Fruit fly (Drosophila melanogaster) whole organism, prepupa: ENCODE measurements around the gene yellow-e2.

ENCODE experiments used
- CG10631 ChIP-seq: fragments of 200-800 bp; sonication (Bioruptor generic); optimal IDR thresholded peaks from 2 replicates; lab custom pipeline; 2016; ENCODE audit warnings: missing biosample characterization, missing genetic modification characterization
- CG11294 ChIP-seq: fragments of 200-800 bp; sonication (Bioruptor generic); IDR thresholded peaks from 2 replicates; pipeline ENCODE4 v1.3.6; 2022; ENCODE audit warnings: missing biosample characterization, missing genetic modification characterization
- CG15336 ChIP-seq: fragments of 200-800 bp; sonication (Bioruptor generic); IDR thresholded peaks from 2 replicates; pipeline ENCODE4 v1.3.6; 2022; ENCODE audit warnings: missing biosample characterization, missing genetic modification characterization
- CG1621 ChIP-seq: fragments of 200-800 bp; sonication (Bioruptor generic); optimal IDR thresholded peaks from 3 replicates; lab custom pipeline; 2018; ENCODE audit warnings: missing biosample characterization, mild to moderate bottlenecking, missing genetic modification characterization
- CG16779 ChIP-seq: fragments of 200-800 bp; sonication (Bioruptor generic); optimal IDR thresholded peaks from 3 replicates; lab custom pipeline; 2017; ENCODE audit warnings: missing biosample characterization, mild to moderate bottlenecking, missing genetic modification characterization
- CG3032 ChIP-seq: fragments of 200-800 bp; optimal IDR thresholded peaks from 2 replicates; lab custom pipeline; 2019; ENCODE audit warnings: missing biosample characterization, mild to moderate bottlenecking, missing genetic modification characterization, moderate library complexity
- CG31627 ChIP-seq: fragments of 200-800 bp; sonication (Bioruptor generic); optimal IDR thresholded peaks from 3 replicates; lab custom pipeline; 2016; ENCODE audit warnings: missing biosample characterization, missing genetic modification characterization
- CG32006 ChIP-seq: fragments of 200-800 bp; sonication (Bioruptor generic); optimal IDR thresholded peaks from 3 replicates; lab custom pipeline; 2017; ENCODE audit warnings: missing biosample characterization, mild to moderate bottlenecking, missing genetic modification characterization
- CG34406 ChIP-seq: fragments of 200-800 bp; sonication (Bioruptor generic); optimal IDR thresholded peaks from 3 replicates; lab custom pipeline; 2016; ENCODE audit warnings: missing biosample characterization, missing genetic modification characterization
- CG3919 ChIP-seq: fragments of 200-800 bp; sonication (Bioruptor generic); optimal IDR thresholded peaks from 3 replicates; lab custom pipeline; 2016; ENCODE audit warnings: missing biosample characterization, missing genetic modification characterization
- CG6276 ChIP-seq: fragments of 200-800 bp; sonication (Bioruptor generic); optimal IDR thresholded peaks from 2 replicates; lab custom pipeline; 2017; ENCODE audit warnings: missing biosample characterization, mild to moderate bottlenecking, missing genetic modification characterization
- CG6792 ChIP-seq: fragments of 200-800 bp; sonication (Bioruptor generic); optimal IDR thresholded peaks from 3 replicates; lab custom pipeline; 2016; ENCODE audit warnings: missing biosample characterization, missing genetic modification characterization
- CG6808 ChIP-seq: fragments of 200-800 bp; sonication (Bioruptor generic); optimal IDR thresholded peaks from 3 replicates; lab custom pipeline; 2017; ENCODE audit warnings: missing biosample characterization, missing genetic modification characterization, mild to moderate bottlenecking, moderate library complexity, missing genetic modification reagents
- CG6854 ChIP-seq: fragments of 200-800 bp; sonication (Bioruptor generic); optimal IDR thresholded peaks from 2 replicates; lab custom pipeline; 2017; ENCODE audit warnings: missing biosample characterization, mild to moderate bottlenecking, missing genetic modification characterization
- CG7368 ChIP-seq: fragments of 200-800 bp; sonication (Bioruptor generic); optimal IDR thresholded peaks from 3 replicates; lab custom pipeline; 2016; ENCODE audit warnings: missing biosample characterization, missing genetic modification characterization
- CG8119 ChIP-seq: fragments of 200-800 bp; sonication (Bioruptor generic); IDR thresholded peaks from 3 replicates; pipeline ENCODE4 v1.3.6; 2022; ENCODE audit warnings: missing biosample characterization, missing genetic modification characterization
- CG8319 ChIP-seq: fragments of 200-800 bp; sonication (Bioruptor generic); optimal IDR thresholded peaks from 3 replicates; lab custom pipeline; 2016; ENCODE audit warnings: missing biosample characterization, missing genetic modification characterization
- CG8632 ChIP-seq: fragments of 200-800 bp; sonication (Bioruptor generic); optimal IDR thresholded peaks from 3 replicates; lab custom pipeline; 2016; ENCODE audit warnings: missing biosample characterization, missing genetic modification characterization
- Eip78C ChIP-seq: fragments of 200-800 bp; sonication (Bioruptor generic); peaks from one replicate; lab custom pipeline; 2016; ENCODE audit warnings: missing biosample characterization, missing genetic modification characterization
- Ets21C ChIP-seq: fragments of 200-800 bp; sonication (Bioruptor generic); optimal IDR thresholded peaks from 3 replicates; lab custom pipeline; 2016; ENCODE audit warnings: missing biosample characterization, missing genetic modification characterization
- Ets96B ChIP-seq: fragments of 200-800 bp; optimal IDR thresholded peaks from 2 replicates; lab custom pipeline; 2019; ENCODE audit warnings: missing biosample characterization, mild to moderate bottlenecking, missing genetic modification characterization, moderate library complexity
- Hr38 ChIP-seq: sonication (Bioruptor generic); optimal IDR thresholded peaks from 2 replicates; lab custom pipeline; 2016; ENCODE audit warnings: missing biosample characterization, missing genetic modification characterization
- Hr39 ChIP-seq: fragments of 200-800 bp; sonication (Bioruptor generic); optimal IDR thresholded peaks from 2 replicates; lab custom pipeline; 2016; ENCODE audit warnings: missing biosample characterization, missing genetic modification characterization
- Hr4 ChIP-seq: fragments of 200-800 bp; sonication (Bioruptor generic); optimal IDR thresholded peaks from 3 replicates; lab custom pipeline; 2016; ENCODE audit warnings: missing biosample characterization, missing genetic modification characterization
- Met ChIP-seq: fragments of 200-800 bp; sonication (Bioruptor generic); optimal IDR thresholded peaks from 3 replicates; lab custom pipeline; 2016; ENCODE audit warnings: missing biosample characterization, missing genetic modification characterization
- OdsH ChIP-seq: fragments of 200-800 bp; sonication (Bioruptor generic); optimal IDR thresholded peaks from 3 replicates; lab custom pipeline; 2016; ENCODE audit warnings: missing biosample characterization, missing genetic modification characterization
- Smox ChIP-seq: fragments of 200-800 bp; sonication (Bioruptor generic); optimal IDR thresholded peaks from 3 replicates; lab custom pipeline; 2016; ENCODE audit warnings: missing biosample characterization, missing genetic modification characterization
- Sox102F ChIP-seq: fragments of 200-800 bp; sonication (Bioruptor generic); optimal IDR thresholded peaks from 2 replicates; lab custom pipeline; 2016; ENCODE audit warnings: missing biosample characterization, mild to moderate bottlenecking, missing genetic modification characterization
- Sox14 ChIP-seq: fragments of 200-800 bp; sonication (Bioruptor generic); optimal IDR thresholded peaks from 3 replicates; lab custom pipeline; 2016; ENCODE audit warnings: missing biosample characterization, missing genetic modification characterization
- Sox15 ChIP-seq: fragments of 200-800 bp; sonication (Bioruptor generic); optimal IDR thresholded peaks from 3 replicates; lab custom pipeline; 2016; ENCODE audit warnings: missing biosample characterization, missing genetic modification characterization
- achi ChIP-seq: fragments of 200-800 bp; sonication (Bioruptor generic); optimal IDR thresholded peaks from 3 replicates; lab custom pipeline; 2016; ENCODE audit warnings: missing biosample characterization, missing genetic modification characterization
- cyc ChIP-seq: fragments of 200-800 bp; sonication (Bioruptor generic); optimal IDR thresholded peaks from 3 replicates; lab custom pipeline; 2016; ENCODE audit warnings: missing biosample characterization, missing genetic modification characterization
- dsx ChIP-seq: fragments of 200-800 bp; optimal IDR thresholded peaks from 3 replicates; lab custom pipeline; 2019; ENCODE audit warnings: missing biosample characterization, mild to moderate bottlenecking, missing genetic modification characterization, moderate library complexity; ENCODE audit not compliant: poor library complexity, severe bottlenecking
- esn ChIP-seq: fragments of 200-800 bp; sonication (Bioruptor generic); optimal IDR thresholded peaks from 2 replicates; lab custom pipeline; 2016; ENCODE audit warnings: missing biosample characterization, mild to moderate bottlenecking, missing genetic modification characterization, moderate library complexity
- fd59A ChIP-seq: fragments of 200-800 bp; sonication (Bioruptor generic); optimal IDR thresholded peaks from 2 replicates; lab custom pipeline; 2017; ENCODE audit warnings: missing biosample characterization, mild to moderate bottlenecking, missing genetic modification characterization, missing genetic modification reagents
- fd85E ChIP-seq: fragments of 200-800 bp; sonication (Bioruptor generic); optimal IDR thresholded peaks from 3 replicates; lab custom pipeline; 2016; ENCODE audit warnings: missing biosample characterization, missing genetic modification characterization
- salr ChIP-seq, 2 experiments: fragments of 200-800 bp; sonication (Bioruptor generic); optimal IDR thresholded peaks; 3 replicates each; lab custom pipeline; 2016 to 2018; ENCODE audit warnings: missing biosample characterization in 2 of 2, missing genetic modification characterization in 2 of 2, mild to moderate bottlenecking in 1 of 2
- spab ChIP-seq: fragments of 200-800 bp; sonication (Bioruptor generic); optimal IDR thresholded peaks from 2 replicates; lab custom pipeline; 2017; ENCODE audit warnings: missing biosample characterization, mild to moderate bottlenecking, missing genetic modification characterization, missing genetic modification reagents
- ss ChIP-seq, 2 experiments: fragments of 200-800 bp; sonication (Bioruptor generic); optimal IDR thresholded peaks; 2 replicates in 1 of 2; 3 replicates in 1 of 2; lab custom pipeline; 2017 to 2018; ENCODE audit warnings: mild to moderate bottlenecking in 2 of 2, missing biosample characterization in 2 of 2, missing genetic modification characterization in 2 of 2, moderate library complexity in 1 of 2

The yellow-e2 gene

DNA sequence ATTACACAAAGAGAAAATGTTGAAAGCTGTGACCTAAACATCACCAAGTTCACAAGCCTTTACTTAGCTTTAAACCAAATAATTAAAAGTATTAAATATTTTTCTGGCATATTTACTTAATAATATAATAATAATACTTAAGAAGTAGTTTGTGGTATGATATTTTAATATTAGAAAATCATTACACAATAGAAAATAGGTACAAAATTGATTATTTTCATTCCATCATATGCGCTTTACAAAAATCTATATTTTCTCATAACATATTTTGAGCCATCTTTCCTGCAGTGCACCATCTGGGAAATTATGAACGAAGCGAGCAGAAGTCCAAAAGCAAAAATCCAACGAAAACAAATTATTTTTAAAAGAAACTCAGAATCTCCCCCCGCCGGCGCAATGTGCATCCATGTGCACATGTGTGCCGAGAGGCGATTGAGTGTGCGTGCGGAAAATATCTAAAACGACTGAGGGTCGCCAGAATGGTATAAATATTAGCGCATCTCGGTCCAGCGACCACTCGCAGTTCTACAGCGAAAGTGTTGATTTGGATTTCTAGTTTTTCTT lies 18.8 kb upstream of the yellow-e2 start, which contains the start of gene Act87E (continued):
- TF ChIP-seq CG34406 (GFP tag; lab: Kevin White, UChicago) (peak; percentile 18), CG32006 (GFP tag; lab: Kevin White, UChicago) (peak; percentile 67), Ets21C (no peak), CG3032 (tag; lab: Kevin White, UChicago) (peak; percentile 49), Eip78C (GFP tag; lab: Kevin White, UChicago) (peak; percentile 77), Sox15 (GFP tag; lab: Kevin White, UChicago) (no peak), CG6808 (peak; percentile 54), Ets96B (tag; lab: Kevin White, UChicago) (no peak), spab (peak; percentile 36), CG8632 (peak; percentile 21), CG8119 (GFP tag; lab: Robert Waterston, UW) (peak; percentile 64), CG3919 (peak; percentile 1), Sox102F (GFP tag; lab: Kevin White, UChicago) (no peak), CG7368 (GFP tag; lab: Kevin White, UChicago) (no peak), CG16779 (tag; lab: Kevin White, UChicago) (no peak), esn (GFP tag; lab: Kevin White, UChicago) (no peak), CG11294 (no peak)

DNA sequence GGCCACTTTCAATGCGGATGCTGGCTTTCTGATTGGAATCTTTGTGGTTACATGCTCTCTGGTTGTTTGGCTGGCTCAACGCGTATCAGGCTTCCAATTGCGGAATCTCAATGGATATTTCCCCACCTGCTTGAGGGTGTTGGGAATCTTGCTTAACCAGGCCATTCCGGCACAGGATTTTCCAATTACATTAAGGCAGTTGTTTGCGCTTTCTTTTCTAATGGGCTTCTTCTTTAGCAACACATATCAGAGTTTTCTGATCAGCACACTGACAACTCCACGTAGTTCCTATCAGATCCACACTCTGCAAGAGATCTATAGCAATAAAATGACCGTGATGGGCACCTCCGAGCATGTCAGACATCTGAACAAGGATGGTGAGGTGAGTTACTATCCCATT lies 15.4 kb upstream of the yellow-e2 start:
- no peak for TF ChIP-seq Hr38
- TF ChIP-seq CG6854 (GFP tag; lab: Kevin White, UChicago) = no peak
- TF ChIP-seq spab = no peak
- TF ChIP-seq CG8319 = no peak
- TF ChIP-seq Eip78C (GFP tag; lab: Kevin White, UChicago) = no peak
- TF ChIP-seq esn (GFP tag; lab: Kevin White, UChicago) = no peak
- TF ChIP-seq cyc = no peak
- TF ChIP-seq dsx (GFP tag; lab: Kevin White, UChicago) = no peak
- TF ChIP-seq CG6276 = no peak
- no peak for TF ChIP-seq CG32006 (GFP tag; lab: Kevin White, UChicago)
- no peak for TF ChIP-seq salr (GFP tag; optimal IDR thresholded peaks at IDR 0.05; lab: Kevin White, UChicago)

dm6 chr3R:13419979-13420378 lies 13.2 kb upstream of the yellow-e2 start, which contains the start of gene Ir87a:
Gene Ir87a (plus strand): TSS chr3R:13420279.
- no peak for TF ChIP-seq CG32006 (GFP tag; lab: Kevin White, UChicago)
- TF ChIP-seq Hr4 = no peak
- TF ChIP-seq CG10631 (GFP tag; lab: Kevin White, UChicago) = no peak
- TF ChIP-seq CG1621 = no peak
- TF ChIP-seq ss (GFP tag; optimal IDR thresholded peaks at IDR 0.05; lab: Kevin White, UChicago) = no peak
- TF ChIP-seq Met = no peak
- no peak for TF ChIP-seq salr (GFP tag; optimal IDR thresholded peaks at IDR 0.05; lab: Kevin White, UChicago)
- TF ChIP-seq achi (GFP tag; lab: Kevin White, UChicago) = no peak
- no peak for TF ChIP-seq fd59A
- no peak for TF ChIP-seq CG6276
- no peak for TF ChIP-seq fd85E (GFP tag; lab: Kevin White, UChicago)
- no peak for TF ChIP-seq CG11294
- no peak for TF ChIP-seq CG6792 (GFP tag; lab: Kevin White, UChicago)
- no peak for TF ChIP-seq Smox
- TF ChIP-seq OdsH (GFP tag; lab: Kevin White, UChicago) = no peak

DNA sequence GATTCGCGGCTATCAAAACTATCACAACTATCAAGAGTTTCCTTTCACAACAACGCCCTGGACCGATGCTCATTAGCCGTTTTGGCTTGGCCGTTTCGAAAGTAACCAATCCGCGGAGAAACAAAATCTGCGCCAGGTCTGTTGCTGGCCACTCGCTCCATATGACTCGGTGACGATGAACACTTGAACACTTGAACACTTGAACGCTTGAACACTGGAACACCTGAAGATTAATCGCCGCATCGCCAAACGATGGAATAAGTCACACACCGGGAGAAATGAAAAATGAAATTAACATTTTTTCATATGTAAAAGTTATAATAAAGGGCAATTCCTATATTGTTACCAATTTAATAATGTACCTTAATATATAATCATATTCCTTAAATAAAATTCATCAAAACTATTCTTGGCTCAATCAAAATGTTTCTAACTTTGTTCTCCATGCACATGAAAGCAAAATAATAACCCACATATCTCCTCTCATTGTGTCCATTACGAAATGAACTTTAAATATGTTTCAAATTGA lies 10.3 kb upstream of the yellow-e2 start:
- TF ChIP-seq CG11294 (no peak), CG32006 (GFP tag; lab: Kevin White, UChicago) (peak; percentile 59), CG6276 (peak; percentile 10), ss (GFP tag; optimal IDR thresholded peaks at IDR 0.05; lab: Kevin White, UChicago) (no peak), CG31627 (GFP tag; lab: Kevin White, UChicago) (no peak), Hr39 (GFP tag; lab: Kevin White, UChicago) (no peak), Sox15 (GFP tag; lab: Kevin White, UChicago) (no peak), CG15336 (GFP tag; lab: Robert Waterston, UW) (peak; percentile 57), Sox14 (no peak), achi (GFP tag; lab: Kevin White, UChicago) (no peak), CG8119 (GFP tag; lab: Robert Waterston, UW) (peak; percentile 52; the same call in 2 of the 3 replicates), CG10631 (GFP tag; lab: Kevin White, UChicago) (no peak), Eip78C (GFP tag; lab: Kevin White, UChicago) (peak; percentile 34)
